Worm (Caenorhabditis elegans) whole organism, early embryonic: Measurements from ENCODE around the gene cogc-6.

ENCODE experiments used
- B0310.2 ChIP-seq: sonication (generic microtip); optimal IDR thresholded peaks from 2 replicates; lab custom pipeline; 2016; ENCODE audit warnings: mild to moderate bottlenecking, missing genetic modification characterization, missing compliant biosample characterization
- ama-1 ChIP-seq: fragments of 150-350 bp; optimal IDR thresholded peaks from 2 replicates; lab custom pipeline; 2014
- ceh-36 ChIP-seq: sonication (generic microtip); optimal IDR thresholded peaks from 2 replicates; lab custom pipeline; 2016; ENCODE audit warnings: missing genetic modification characterization, inconsistent platforms, missing compliant biosample characterization
- hnd-1 ChIP-seq: sonication (generic microtip); optimal IDR thresholded peaks from 2 replicates; lab custom pipeline; 2016; ENCODE audit warnings: missing genetic modification characterization, missing compliant biosample characterization
- tbx-37 ChIP-seq: fragments of 200-800 bp; sonication (Bioruptor generic); conservative IDR thresholded peaks from 2 replicates; pipeline ENCODE4 v1.3.6; 2022; ENCODE audit warnings: missing genetic modification reagents, missing genetic modification characterization, missing compliant biosample characterization

- TF ChIP-seq ceh-36: no peak
- no peak for TF ChIP-seq ama-1 (lab: Kevin White, UChicago)
- no peak for TF ChIP-seq tbx-37 (GFP tag; lab: Robert Waterston, UW)
- TF ChIP-seq B0310.2 (tag; lab: Kevin White, UChicago): no peak
- TF ChIP-seq hnd-1 (tag; lab: Kevin White, UChicago): no peak
Observed at ce11 chrV:8178279-8178678, 42.8 kb downstream of the cogc-6 start.
